Worm (Caenorhabditis elegans) whole organism, L4 larva: ENCODE data around the gene R02F2.9.

Experiments used
- R02D3.7 ChIP-seq: fragments of 150-350 bp; sonication (generic microtip); optimal IDR thresholded peaks from 3 replicates; lab custom pipeline; 2014; ENCODE audit warnings: missing biosample characterization, missing genetic modification characterization
- T26A8.4 ChIP-seq: fragments of 200-800 bp; sonication (Bioruptor generic); IDR thresholded peaks from 2 replicates; pipeline ENCODE4 v1.3.6; 2022; ENCODE audit warnings: missing genetic modification characterization, missing compliant biosample characterization
- Y48G9A.11 ChIP-seq: fragments of 200-800 bp; sonication (Bioruptor generic); IDR thresholded peaks from 2 replicates; pipeline ENCODE4 v1.3.6; 2022; ENCODE audit warnings: missing genetic modification reagents, missing genetic modification characterization, missing compliant biosample characterization
- Y75B8A.6 ChIP-seq: fragments of 200-800 bp; sonication (Bioruptor generic); IDR thresholded peaks from 2 replicates; pipeline ENCODE4 v1.3.6; 2022; ENCODE audit warnings: missing genetic modification reagents, missing genetic modification characterization, missing compliant biosample characterization
- aha-1 ChIP-seq: fragments of 150-350 bp; peaks from one replicate; lab custom pipeline; 2014; ENCODE audit warnings: missing biosample characterization, missing genetic modification characterization
- ama-1 ChIP-seq: fragments of 150-350 bp; optimal IDR thresholded peaks from 2 replicates; lab custom pipeline; 2014; ENCODE audit warnings: inconsistent platforms, mixed read lengths
- attf-4 ChIP-seq: sonication (generic microtip); optimal IDR thresholded peaks from 3 replicates; lab custom pipeline; 2017; ENCODE audit warnings: missing biosample characterization, missing genetic modification characterization
- ceh-44 ChIP-seq: fragments of 200-800 bp; sonication (Bioruptor generic); IDR thresholded peaks from 2 replicates; pipeline ENCODE4 v1.3.6; 2022; ENCODE audit warnings: missing genetic modification reagents, missing genetic modification characterization, missing compliant biosample characterization
- ceh-62 ChIP-seq: sonication (generic microtip); optimal IDR thresholded peaks from 2 replicates; lab custom pipeline; 2017; ENCODE audit warnings: missing biosample characterization, missing genetic modification characterization
- ces-1 ChIP-seq: fragments of 150-350 bp; sonication (generic microtip); optimal IDR thresholded peaks from 4 replicates; lab custom pipeline; 2014; ENCODE audit warnings: missing biosample characterization, missing genetic modification reagents, missing genetic modification characterization
- daf-12 ChIP-seq: fragments of 150-350 bp; optimal IDR thresholded peaks from 2 replicates; lab custom pipeline; 2014; ENCODE audit warnings: missing biosample characterization, missing genetic modification reagents, missing genetic modification characterization
- daf-16 ChIP-seq, 3 experiments: sonication (generic microtip); optimal IDR thresholded peaks; 2 replicates each; lab custom pipeline; 2016 to 2017; ENCODE audit warnings: missing genetic modification characterization in 3 of 3, missing genetic modification reagents in 3 of 3, mild to moderate bottlenecking in 2 of 3, missing compliant biosample characterization in 2 of 3, missing biosample characterization in 1 of 3, moderate library complexity in 1 of 3
- daf-19 ChIP-seq: fragments of 200-800 bp; sonication (Bioruptor generic); conservative IDR thresholded peaks from 2 replicates; pipeline ENCODE4 v1.3.6; 2022; ENCODE audit warnings: missing genetic modification characterization, missing compliant biosample characterization
- daf-8 ChIP-seq: fragments of 200-800 bp; sonication (Bioruptor generic); IDR thresholded peaks from 2 replicates; pipeline ENCODE4 v1.3.6; 2022; ENCODE audit warnings: missing genetic modification characterization, missing compliant biosample characterization
- duxl-1 ChIP-seq: sonication (generic microtip); optimal IDR thresholded peaks from 2 replicates; lab custom pipeline; 2016; ENCODE audit warnings: mild to moderate bottlenecking, missing genetic modification characterization, moderate library complexity, missing compliant biosample characterization; ENCODE audit not compliant: poor library complexity
- dve-1 ChIP-seq: sonication (generic microtip); optimal IDR thresholded peaks from 2 replicates; lab custom pipeline; 2017; ENCODE audit warnings: antibody characterized with exemption, mild to moderate bottlenecking, missing genetic modification characterization, missing compliant biosample characterization; ENCODE audit not compliant: insufficient read depth
- egl-43 ChIP-seq: fragments of 200-800 bp; sonication (Bioruptor generic); IDR thresholded peaks from 2 replicates; pipeline ENCODE4 v1.3.6; 2022; ENCODE audit warnings: missing genetic modification reagents, missing genetic modification characterization, missing compliant biosample characterization
- jun-1 ChIP-seq: fragments of 150-350 bp; optimal IDR thresholded peaks from 2 replicates; lab custom pipeline; 2014; ENCODE audit warnings: missing biosample characterization, missing genetic modification reagents, missing genetic modification characterization
- lim-7 ChIP-seq: fragments of 200-800 bp; sonication (Bioruptor generic); IDR thresholded peaks from 2 replicates; pipeline ENCODE4 v1.3.6; 2022; ENCODE audit warnings: missing genetic modification characterization, missing compliant biosample characterization
- lin-1 ChIP-seq: fragments of 200-800 bp; sonication (Bioruptor generic); IDR thresholded peaks from 2 replicates; pipeline ENCODE4 v1.3.6; 2022; ENCODE audit warnings: missing genetic modification reagents, missing genetic modification characterization, missing compliant biosample characterization
- lin-15B ChIP-seq: fragments of 150-350 bp; sonication (generic microtip); optimal IDR thresholded peaks from 3 replicates; lab custom pipeline; 2014; ENCODE audit warnings: missing biosample characterization, missing genetic modification characterization
- lin-29 ChIP-seq: fragments of 200-800 bp; sonication (Bioruptor generic); IDR thresholded peaks from 2 replicates; pipeline ENCODE4 v1.3.6; 2022; ENCODE audit warnings: missing genetic modification reagents, missing genetic modification characterization, missing compliant biosample characterization
- lin-39 ChIP-seq: fragments of 150-350 bp; optimal IDR thresholded peaks from 2 replicates; lab custom pipeline; 2014; ENCODE audit warnings: missing biosample characterization, missing genetic modification reagents, missing genetic modification characterization
- lsy-2 ChIP-seq, 2 experiments: fragments of 150-350 bp in 1 of 2; sonication (generic microtip) in 1 of 2; optimal IDR thresholded peaks; 2 replicates each; lab custom pipeline; 2014 to 2017; ENCODE audit warnings: missing biosample characterization in 2 of 2, missing genetic modification characterization in 2 of 2
- madf-5 ChIP-seq, 2 experiments: fragments of 200-800 bp; sonication (Bioruptor generic); IDR thresholded peaks; 2 replicates each; pipeline ENCODE4 v1.3.6; 2022; ENCODE audit warnings: missing compliant biosample characterization in 2 of 2, missing genetic modification characterization in 2 of 2
- mdt-29 ChIP-seq: fragments of 200-800 bp; sonication (Bioruptor generic); IDR thresholded peaks from 2 replicates; pipeline ENCODE4 v1.3.6; 2022; ENCODE audit warnings: missing genetic modification reagents, missing genetic modification characterization, missing compliant biosample characterization
- mxl-3 ChIP-seq: fragments of 200-800 bp; sonication (Bioruptor generic); optimal IDR thresholded peaks from 2 replicates; lab custom pipeline; 2018; ENCODE audit warnings: mild to moderate bottlenecking, missing genetic modification characterization, missing compliant biosample characterization
- nhr-111 ChIP-seq: fragments of 200-800 bp; sonication (Bioruptor generic); optimal IDR thresholded peaks from 2 replicates; lab custom pipeline; 2018; ENCODE audit warnings: mild to moderate bottlenecking, missing genetic modification characterization, missing compliant biosample characterization
- nhr-25 ChIP-seq: sonication (generic microtip); optimal IDR thresholded peaks from 2 replicates; lab custom pipeline; 2017; ENCODE audit warnings: missing genetic modification characterization, mild to moderate bottlenecking, missing compliant biosample characterization, antibody characterized with exemption, moderate library complexity, borderline replicate concordance; ENCODE audit not compliant: insufficient read depth
- nhr-28 ChIP-seq: fragments of 150-350 bp; optimal IDR thresholded peaks from 2 replicates; lab custom pipeline; 2014; ENCODE audit warnings: missing biosample characterization, missing genetic modification characterization
- nhr-6 ChIP-seq: fragments of 150-350 bp; optimal IDR thresholded peaks from 2 replicates; lab custom pipeline; 2014; ENCODE audit warnings: missing biosample characterization, missing genetic modification characterization
- nhr-77 ChIP-seq: fragments of 150-350 bp; optimal IDR thresholded peaks from 2 replicates; lab custom pipeline; 2014; ENCODE audit warnings: missing biosample characterization, missing genetic modification characterization
- pha-4 ChIP-seq, 2 experiments: fragments of 150-350 bp in 1 of 2; fragments of 200-800 bp in 1 of 2; sonication (Bioruptor generic) in 1 of 2; IDR thresholded peaks in 1 of 2; optimal IDR thresholded peaks in 1 of 2; 2 replicates each; pipeline versions ENCODE4 v1.3.6 to Lab custom; 2014 to 2022; ENCODE audit warnings: missing genetic modification characterization in 2 of 2, missing genetic modification reagents in 2 of 2, missing biosample characterization in 1 of 2, missing compliant biosample characterization in 1 of 2
- php-3 ChIP-seq: fragments of 200-800 bp; sonication (Bioruptor generic); IDR thresholded peaks from 2 replicates; pipeline ENCODE4 v1.3.6; 2022; ENCODE audit warnings: missing genetic modification reagents, missing genetic modification characterization, missing compliant biosample characterization
- pqm-1 ChIP-seq: sonication (generic microtip); optimal IDR thresholded peaks from 2 replicates; lab custom pipeline; 2017; ENCODE audit warnings: missing biosample characterization, missing genetic modification characterization
- set-16 ChIP-seq: fragments of 200-800 bp; sonication (Bioruptor generic); IDR thresholded peaks from 2 replicates; pipeline ENCODE4 v1.3.6; 2022; ENCODE audit warnings: missing genetic modification reagents, missing genetic modification characterization, missing compliant biosample characterization
- snpc-4 ChIP-seq: fragments of 150-350 bp; optimal IDR thresholded peaks from 2 replicates; lab custom pipeline; 2014; ENCODE audit warnings: missing biosample characterization, missing genetic modification characterization
- tra-1 ChIP-seq: fragments of 200-800 bp; sonication (Bioruptor generic); IDR thresholded peaks from 2 replicates; pipeline ENCODE4 v1.3.6; 2022; ENCODE audit warnings: missing genetic modification reagents, missing genetic modification characterization, missing compliant biosample characterization
- unc-130 ChIP-seq: sonication (generic microtip); optimal IDR thresholded peaks from 2 replicates; lab custom pipeline; 2016; ENCODE audit warnings: missing genetic modification reagents, missing genetic modification characterization, missing compliant biosample characterization
- unc-62 ChIP-seq, 3 experiments: fragments of 150-350 bp in 1 of 3; sonication (generic microtip); optimal IDR thresholded peaks in 2 of 3; peaks in 1 of 3; 1 replicate in 1 of 3; 2 replicates in 2 of 3; lab custom pipeline; 2014 to 2017; ENCODE audit warnings: missing biosample characterization in 3 of 3, missing genetic modification characterization in 3 of 3, missing genetic modification reagents in 3 of 3, missing genotype in 1 of 3
- zfp-2 ChIP-seq: sonication (generic microtip); optimal IDR thresholded peaks from 2 replicates; lab custom pipeline; 2016; ENCODE audit warnings: mild to moderate bottlenecking, missing genetic modification characterization, missing compliant biosample characterization
- zfp-3 ChIP-seq: fragments of 200-800 bp; sonication (Bioruptor generic); conservative IDR thresholded peaks from 2 replicates; pipeline ENCODE4 v1.3.6; 2022; ENCODE audit warnings: missing genetic modification reagents, missing genetic modification characterization, missing compliant biosample characterization
- ztf-7 ChIP-seq: fragments of 150-350 bp; optimal IDR thresholded peaks from 2 replicates; lab custom pipeline; 2014; ENCODE audit warnings: missing biosample characterization, missing genetic modification characterization

R02F2.9 gene

DNA sequence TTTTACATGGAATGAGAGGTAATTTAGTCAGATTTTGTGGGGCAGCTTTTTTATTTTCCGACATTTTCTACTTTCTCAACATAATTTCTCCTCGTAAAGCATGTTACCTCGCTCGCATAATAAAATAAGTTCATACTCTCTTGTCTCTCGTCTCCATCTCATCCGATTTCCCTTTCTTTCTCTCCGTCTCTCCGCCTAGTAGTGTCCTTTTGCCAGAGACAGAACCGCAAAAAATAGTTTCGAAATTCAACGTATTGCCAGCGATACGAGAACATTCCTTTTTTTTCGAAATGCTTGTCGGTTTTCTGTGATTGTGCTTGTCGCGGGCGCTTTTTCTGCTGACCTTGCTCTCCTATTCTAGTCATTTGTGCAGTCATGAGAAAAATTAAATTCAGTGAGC is 5.2 kb downstream of the R02F2.9 start (continued):
- TF ChIP-seq daf-16 (GFP tag; optimal IDR thresholded peaks at IDR 0.05; lab: Kevin White, UChicago) (no peak), daf-16 (tag; optimal IDR thresholded peaks at IDR 0.05; lab: Kevin White, UChicago) (peak; percentile 34), zfp-2 (tag; lab: Kevin White, UChicago) (no peak), lsy-2 (tag; optimal IDR thresholded peaks at IDR 0.05; lab: Kevin White, UChicago) (peak in 1 of 2 experiments; percentile 75), dve-1 (peak; percentile 77), nhr-111 (GFP tag; lab: Kevin White, UChicago) (no peak)

DNA sequence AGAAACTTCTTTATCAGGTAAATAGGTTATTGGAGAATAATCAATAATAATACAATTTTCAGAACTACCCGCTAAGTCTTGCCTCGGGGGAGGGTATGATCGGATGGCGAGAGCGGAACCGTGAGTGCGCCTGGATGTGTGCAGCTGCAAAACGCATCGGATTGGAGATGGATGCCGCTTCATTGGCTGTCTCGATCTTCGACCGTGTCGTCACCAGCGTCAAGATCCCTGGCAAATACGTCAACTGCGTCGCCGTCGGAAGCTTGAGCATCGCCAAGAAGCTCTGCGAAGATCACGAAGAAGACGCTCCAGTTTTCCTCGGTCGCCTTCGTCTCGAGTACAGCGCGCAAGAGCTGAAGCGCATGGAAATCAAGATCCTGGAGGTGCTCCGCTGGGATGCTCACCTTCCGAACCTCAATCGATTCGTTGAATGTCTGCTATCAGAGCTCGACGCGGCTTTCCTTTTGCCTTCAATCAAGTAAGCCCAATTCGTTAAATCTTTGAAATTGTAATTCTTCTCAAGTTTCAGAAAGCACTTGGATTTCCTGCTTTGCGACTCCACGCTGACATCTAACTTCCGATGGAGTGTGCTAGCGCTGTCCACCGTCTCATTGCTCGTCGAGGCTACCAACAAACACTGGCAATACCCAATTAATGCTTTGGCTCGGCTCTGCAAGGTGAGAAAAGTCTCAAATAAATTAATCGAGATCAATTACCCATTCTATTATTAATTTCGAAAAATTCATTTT is 5.9 kb downstream of the R02F2.9 start:
- TF ChIP-seq lin-39 (tag; lab: Kevin White, UChicago) = no peak
- TF ChIP-seq set-16 (GFP tag; lab: Robert Waterston, UW) = peak; percentile 89
- peak; percentile 24 for TF ChIP-seq duxl-1 (tag; lab: Kevin White, UChicago)
- no peak for TF ChIP-seq ces-1 (GFP tag; lab: Kevin White, UChicago)
- TF ChIP-seq pqm-1 (tag; lab: Kevin White, UChicago) = no peak
- TF ChIP-seq nhr-25 = no peak
- TF ChIP-seq lin-1 (GFP tag; lab: Robert Waterston, UW) = no peak
- no peak for TF ChIP-seq lin-15B (tag; lab: Kevin White, UChicago)
- no peak for TF ChIP-seq ama-1 (lab: Kevin White, UChicago)
- TF ChIP-seq egl-43 = 0 out of 2 replicates have a peak, but pooled peaks have one; percentile 17
- no peak for TF ChIP-seq nhr-28 (tag; lab: Kevin White, UChicago)
- TF ChIP-seq nhr-6 (tag; lab: Kevin White, UChicago) = no peak
- no peak for TF ChIP-seq unc-130
- TF ChIP-seq daf-19 = peak; percentile 41; the same call in 1 of the 2 replicates
- no peak; the same call in 1 of the 2 replicates for TF ChIP-seq T26A8.4
- no peak for TF ChIP-seq ceh-44 (GFP tag; lab: Robert Waterston, UW)
- peak in 1 of 2 experiments; percentile 88 for TF ChIP-seq unc-62 (GFP tag; optimal IDR thresholded peaks at IDR 0.05 in 1 of 2; lab: Kevin White, UChicago)
- no peak for TF ChIP-seq unc-62 (tag; optimal IDR thresholded peaks at IDR 0.05; lab: Kevin White, UChicago)
- no peak for TF ChIP-seq madf-5 (GFP tag; IDR thresholded peaks at IDR 0.05; lab: Robert Waterston, UW)
- no peak for TF ChIP-seq attf-4 (tag; lab: Kevin White, UChicago)
- 0 out of 2 replicates have a peak, but pooled peaks have one; percentile 6 for TF ChIP-seq pha-4 (GFP tag; IDR thresholded peaks at IDR 0.05; lab: Robert Waterston, UW)
- no peak for TF ChIP-seq pha-4 (tag; optimal IDR thresholded peaks at IDR 0.05; lab: Kevin White, UChicago)
- TF ChIP-seq Y75B8A.6 (GFP tag; lab: Robert Waterston, UW) = no peak
- TF ChIP-seq daf-12 = no peak
- no peak for TF ChIP-seq daf-16 (GFP tag; optimal IDR thresholded peaks at IDR 0.05; lab: Kevin White, UChicago)
- TF ChIP-seq daf-16 (tag; optimal IDR thresholded peaks at IDR 0.05; lab: Kevin White, UChicago) = peak; percentile 9
- peak; percentile 19; the same call in 1 of the 2 replicates for TF ChIP-seq php-3
- no peak for TF ChIP-seq mdt-29 (GFP tag; lab: Robert Waterston, UW)
- TF ChIP-seq, all 104 proteins: peak for 8

DNA sequence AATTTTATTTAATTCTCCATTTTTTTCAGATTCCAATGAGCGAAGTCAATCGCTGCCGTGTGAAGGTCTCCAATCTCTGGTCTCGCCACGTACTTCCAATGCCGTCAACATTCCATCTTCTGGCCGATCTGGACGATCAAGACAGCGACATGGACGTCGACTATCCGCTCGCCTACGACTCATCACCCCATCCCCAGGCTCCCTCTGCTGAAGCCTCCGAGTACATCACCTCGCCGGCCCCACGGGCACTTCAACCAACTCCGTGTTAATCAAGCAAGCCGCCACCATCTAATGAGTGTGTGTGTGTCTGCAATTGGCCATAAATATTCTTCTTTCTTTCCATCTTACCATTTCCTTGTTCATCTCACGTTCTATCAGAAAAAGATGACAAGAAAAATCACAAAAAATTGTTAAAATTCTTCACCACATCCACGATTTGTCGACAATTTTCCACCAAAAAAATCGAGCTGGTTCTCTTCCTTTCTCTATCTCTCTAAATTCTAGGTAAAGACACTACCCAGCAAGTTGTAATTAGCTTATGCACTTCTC is 6.6 kb downstream of the R02F2.9 start:
- TF ChIP-seq R02D3.7 (no peak), tra-1 (no peak), mxl-3 (GFP tag; lab: Kevin White, UChicago) (no peak), snpc-4 (no peak), pha-4 (GFP tag; IDR thresholded peaks at IDR 0.05; lab: Robert Waterston, UW) (peak; percentile 7; the same call in 1 of the 2 replicates), pha-4 (tag; optimal IDR thresholded peaks at IDR 0.05; lab: Kevin White, UChicago) (no peak), lin-29 (0 out of 2 replicates have a peak, but pooled peaks have one; percentile 7), daf-12 (no peak), zfp-3 (GFP tag; lab: Robert Waterston, UW) (peak; percentile 29), ztf-7 (tag; lab: Kevin White, UChicago) (no peak), ceh-62 (tag; lab: Kevin White, UChicago) (no peak), Y48G9A.11 (GFP tag; lab: Robert Waterston, UW) (no peak), aha-1 (tag; lab: Kevin White, UChicago) (peak; percentile 88), egl-43 (peak; percentile 35; the same call in 1 of the 2 replicates), daf-8 (no peak), lim-7 (GFP tag; lab: Robert Waterston, UW) (0 out of 2 replicates have a peak, but pooled peaks have one; percentile 51), nhr-77 (peak; percentile 54), jun-1 (tag; lab: Kevin White, UChicago) (no peak)
- TF ChIP-seq, all 104 proteins: peak for 7
